Fruit fly (Drosophila melanogaster) whole organism, prepupa: ENCODE results near the gene CG32437.

Experiments used
- Blimp-1 ChIP-seq: fragments of 200-800 bp; sonication (Bioruptor generic); optimal IDR thresholded peaks from 3 replicates; lab custom pipeline; 2017; ENCODE audit warnings: missing biosample characterization, missing genetic modification characterization, mild to moderate bottlenecking, moderate library complexity, missing genetic modification reagents
- CG10631 ChIP-seq: fragments of 200-800 bp; sonication (Bioruptor generic); optimal IDR thresholded peaks from 2 replicates; lab custom pipeline; 2016; ENCODE audit warnings: missing biosample characterization, missing genetic modification characterization
- CG10669 ChIP-seq: fragments of 200-800 bp; sonication (Bioruptor generic); optimal IDR thresholded peaks from 3 replicates; lab custom pipeline; 2018; ENCODE audit warnings: missing biosample characterization, mild to moderate bottlenecking, missing genetic modification characterization, moderate library complexity
- CG11294 ChIP-seq: fragments of 200-800 bp; sonication (Bioruptor generic); IDR thresholded peaks from 2 replicates; pipeline ENCODE4 v1.3.6; 2022; ENCODE audit warnings: missing biosample characterization, missing genetic modification characterization
- CG11762 ChIP-seq: fragments of 200-800 bp; sonication (Bioruptor generic); optimal IDR thresholded peaks from 3 replicates; lab custom pipeline; 2016; ENCODE audit warnings: missing biosample characterization, missing genetic modification characterization; ENCODE audit not compliant: insufficient read depth
- CG11902 ChIP-seq: fragments of 200-800 bp; sonication (Bioruptor generic); optimal IDR thresholded peaks from 3 replicates; lab custom pipeline; 2016; ENCODE audit warnings: missing biosample characterization, missing genetic modification characterization
- CG15336 ChIP-seq: fragments of 200-800 bp; sonication (Bioruptor generic); IDR thresholded peaks from 2 replicates; pipeline ENCODE4 v1.3.6; 2022; ENCODE audit warnings: missing biosample characterization, missing genetic modification characterization
- CG1621 ChIP-seq: fragments of 200-800 bp; sonication (Bioruptor generic); optimal IDR thresholded peaks from 3 replicates; lab custom pipeline; 2018; ENCODE audit warnings: missing biosample characterization, mild to moderate bottlenecking, missing genetic modification characterization
- CG16779 ChIP-seq: fragments of 200-800 bp; sonication (Bioruptor generic); optimal IDR thresholded peaks from 3 replicates; lab custom pipeline; 2017; ENCODE audit warnings: missing biosample characterization, mild to moderate bottlenecking, missing genetic modification characterization
- CG32006 ChIP-seq: fragments of 200-800 bp; sonication (Bioruptor generic); optimal IDR thresholded peaks from 3 replicates; lab custom pipeline; 2017; ENCODE audit warnings: missing biosample characterization, mild to moderate bottlenecking, missing genetic modification characterization
- CG34406 ChIP-seq: fragments of 200-800 bp; sonication (Bioruptor generic); optimal IDR thresholded peaks from 3 replicates; lab custom pipeline; 2016; ENCODE audit warnings: missing biosample characterization, missing genetic modification characterization
- CG3919 ChIP-seq: fragments of 200-800 bp; sonication (Bioruptor generic); optimal IDR thresholded peaks from 3 replicates; lab custom pipeline; 2016; ENCODE audit warnings: missing biosample characterization, missing genetic modification characterization
- CG4318 ChIP-seq: fragments of 200-800 bp; sonication (Bioruptor generic); optimal IDR thresholded peaks from 3 replicates; lab custom pipeline; 2017; ENCODE audit warnings: missing biosample characterization, mild to moderate bottlenecking, missing genetic modification characterization
- CG6163 ChIP-seq: fragments of 200-800 bp; sonication (Bioruptor generic); IDR thresholded peaks from 3 replicates; pipeline ENCODE4 v1.3.6; 2022; ENCODE audit warnings: missing biosample characterization, missing genetic modification characterization
- CG6276 ChIP-seq: fragments of 200-800 bp; sonication (Bioruptor generic); optimal IDR thresholded peaks from 2 replicates; lab custom pipeline; 2017; ENCODE audit warnings: missing biosample characterization, mild to moderate bottlenecking, missing genetic modification characterization
- CG6792 ChIP-seq: fragments of 200-800 bp; sonication (Bioruptor generic); optimal IDR thresholded peaks from 3 replicates; lab custom pipeline; 2016; ENCODE audit warnings: missing biosample characterization, missing genetic modification characterization
- CG6808 ChIP-seq: fragments of 200-800 bp; sonication (Bioruptor generic); optimal IDR thresholded peaks from 3 replicates; lab custom pipeline; 2017; ENCODE audit warnings: missing biosample characterization, missing genetic modification characterization, mild to moderate bottlenecking, moderate library complexity, missing genetic modification reagents
- CG6854 ChIP-seq: fragments of 200-800 bp; sonication (Bioruptor generic); optimal IDR thresholded peaks from 2 replicates; lab custom pipeline; 2017; ENCODE audit warnings: missing biosample characterization, mild to moderate bottlenecking, missing genetic modification characterization
- CG7368 ChIP-seq: fragments of 200-800 bp; sonication (Bioruptor generic); optimal IDR thresholded peaks from 3 replicates; lab custom pipeline; 2016; ENCODE audit warnings: missing biosample characterization, missing genetic modification characterization
- CG8119 ChIP-seq: fragments of 200-800 bp; sonication (Bioruptor generic); IDR thresholded peaks from 3 replicates; pipeline ENCODE4 v1.3.6; 2022; ENCODE audit warnings: missing biosample characterization, missing genetic modification characterization
- CG8319 ChIP-seq: fragments of 200-800 bp; sonication (Bioruptor generic); optimal IDR thresholded peaks from 3 replicates; lab custom pipeline; 2016; ENCODE audit warnings: missing biosample characterization, missing genetic modification characterization
- CG8632 ChIP-seq: fragments of 200-800 bp; sonication (Bioruptor generic); optimal IDR thresholded peaks from 3 replicates; lab custom pipeline; 2016; ENCODE audit warnings: missing biosample characterization, missing genetic modification characterization
- CG9139 ChIP-seq: fragments of 200-800 bp; sonication (Bioruptor generic); optimal IDR thresholded peaks from 3 replicates; lab custom pipeline; 2017; ENCODE audit warnings: missing biosample characterization, mild to moderate bottlenecking, missing genetic modification characterization
- Eip75B ChIP-seq: fragments of 200-800 bp; sonication (Bioruptor generic); optimal IDR thresholded peaks from 3 replicates; lab custom pipeline; 2016; ENCODE audit warnings: missing biosample characterization, missing genetic modification characterization
- Eip78C ChIP-seq: fragments of 200-800 bp; sonication (Bioruptor generic); peaks from one replicate; lab custom pipeline; 2016; ENCODE audit warnings: missing biosample characterization, missing genetic modification characterization
- Eip93F ChIP-seq: fragments of 200-800 bp; sonication (Bioruptor generic); optimal IDR thresholded peaks from 2 replicates; lab custom pipeline; 2016; ENCODE audit warnings: missing biosample characterization, mild to moderate bottlenecking, missing genetic modification characterization
- Ets21C ChIP-seq: fragments of 200-800 bp; sonication (Bioruptor generic); optimal IDR thresholded peaks from 3 replicates; lab custom pipeline; 2016; ENCODE audit warnings: missing biosample characterization, missing genetic modification characterization
- Ets96B ChIP-seq: fragments of 200-800 bp; optimal IDR thresholded peaks from 2 replicates; lab custom pipeline; 2019; ENCODE audit warnings: missing biosample characterization, mild to moderate bottlenecking, missing genetic modification characterization, moderate library complexity
- Gug ChIP-seq: fragments of 200-800 bp; sonication (Bioruptor generic); IDR thresholded peaks from 2 replicates; pipeline ENCODE4 v1.3.6; 2022; ENCODE audit warnings: missing biosample characterization, missing genetic modification characterization
- Hr38 ChIP-seq: sonication (Bioruptor generic); optimal IDR thresholded peaks from 2 replicates; lab custom pipeline; 2016; ENCODE audit warnings: missing biosample characterization, missing genetic modification characterization
- Hr39 ChIP-seq: fragments of 200-800 bp; sonication (Bioruptor generic); optimal IDR thresholded peaks from 2 replicates; lab custom pipeline; 2016; ENCODE audit warnings: missing biosample characterization, missing genetic modification characterization
- Lpt ChIP-seq: fragments of 200-800 bp; sonication (Bioruptor generic); optimal IDR thresholded peaks from 3 replicates; lab custom pipeline; 2016; ENCODE audit warnings: missing biosample characterization, missing genetic modification characterization
- Met ChIP-seq: fragments of 200-800 bp; sonication (Bioruptor generic); optimal IDR thresholded peaks from 3 replicates; lab custom pipeline; 2016; ENCODE audit warnings: missing biosample characterization, missing genetic modification characterization
- OdsH ChIP-seq: fragments of 200-800 bp; sonication (Bioruptor generic); optimal IDR thresholded peaks from 3 replicates; lab custom pipeline; 2016; ENCODE audit warnings: missing biosample characterization, missing genetic modification characterization
- Sox102F ChIP-seq: fragments of 200-800 bp; sonication (Bioruptor generic); optimal IDR thresholded peaks from 2 replicates; lab custom pipeline; 2016; ENCODE audit warnings: missing biosample characterization, mild to moderate bottlenecking, missing genetic modification characterization
- achi ChIP-seq: fragments of 200-800 bp; sonication (Bioruptor generic); optimal IDR thresholded peaks from 3 replicates; lab custom pipeline; 2016; ENCODE audit warnings: missing biosample characterization, missing genetic modification characterization
- acj6 ChIP-seq: fragments of 200-800 bp; sonication (Bioruptor generic); optimal IDR thresholded peaks from 3 replicates; lab custom pipeline; 2016; ENCODE audit warnings: missing biosample characterization, missing genetic modification characterization
- cyc ChIP-seq: fragments of 200-800 bp; sonication (Bioruptor generic); optimal IDR thresholded peaks from 3 replicates; lab custom pipeline; 2016; ENCODE audit warnings: missing biosample characterization, missing genetic modification characterization
- dsx ChIP-seq: fragments of 200-800 bp; optimal IDR thresholded peaks from 3 replicates; lab custom pipeline; 2019; ENCODE audit warnings: missing biosample characterization, mild to moderate bottlenecking, missing genetic modification characterization, moderate library complexity; ENCODE audit not compliant: poor library complexity, severe bottlenecking
- eg ChIP-seq: fragments of 200-800 bp; sonication (Bioruptor generic); IDR thresholded peaks from 3 replicates; pipeline ENCODE4 v1.3.6; 2022; ENCODE audit warnings: missing biosample characterization, missing genetic modification characterization
- fd59A ChIP-seq: fragments of 200-800 bp; sonication (Bioruptor generic); optimal IDR thresholded peaks from 2 replicates; lab custom pipeline; 2017; ENCODE audit warnings: missing biosample characterization, mild to moderate bottlenecking, missing genetic modification characterization, missing genetic modification reagents
- fd85E ChIP-seq: fragments of 200-800 bp; sonication (Bioruptor generic); optimal IDR thresholded peaks from 3 replicates; lab custom pipeline; 2016; ENCODE audit warnings: missing biosample characterization, missing genetic modification characterization
- fkh ChIP-seq: fragments of 200-800 bp; sonication (Bioruptor generic); optimal IDR thresholded peaks from 3 replicates; lab custom pipeline; 2017; ENCODE audit warnings: missing biosample characterization, mild to moderate bottlenecking, missing genetic modification characterization, moderate library complexity
- lz ChIP-seq: fragments of 200-800 bp; sonication (Bioruptor generic); optimal IDR thresholded peaks from 3 replicates; lab custom pipeline; 2016; ENCODE audit warnings: missing biosample characterization, missing genetic modification characterization
- net ChIP-seq: fragments of 200-800 bp; sonication (Bioruptor generic); optimal IDR thresholded peaks from 3 replicates; lab custom pipeline; 2016; ENCODE audit warnings: missing biosample characterization, missing genetic modification characterization
- pdm3 ChIP-seq: fragments of 200-800 bp; sonication (Bioruptor generic); optimal IDR thresholded peaks from 3 replicates; lab custom pipeline; 2016; ENCODE audit warnings: missing biosample characterization, missing genetic modification characterization
- salr ChIP-seq, 2 experiments: fragments of 200-800 bp; sonication (Bioruptor generic); optimal IDR thresholded peaks; 3 replicates each; lab custom pipeline; 2016 to 2018; ENCODE audit warnings: missing biosample characterization in 2 of 2, missing genetic modification characterization in 2 of 2, mild to moderate bottlenecking in 1 of 2
- spab ChIP-seq: fragments of 200-800 bp; sonication (Bioruptor generic); optimal IDR thresholded peaks from 2 replicates; lab custom pipeline; 2017; ENCODE audit warnings: missing biosample characterization, mild to moderate bottlenecking, missing genetic modification characterization, missing genetic modification reagents
- ss ChIP-seq, 2 experiments: fragments of 200-800 bp; sonication (Bioruptor generic); optimal IDR thresholded peaks; 2 replicates in 1 of 2; 3 replicates in 1 of 2; lab custom pipeline; 2017 to 2018; ENCODE audit warnings: mild to moderate bottlenecking in 2 of 2, missing biosample characterization in 2 of 2, missing genetic modification characterization in 2 of 2, moderate library complexity in 1 of 2
- svp ChIP-seq: fragments of 200-800 bp; sonication (Bioruptor generic); peaks from one replicate; lab custom pipeline; 2016; ENCODE audit warnings: missing biosample characterization, missing genetic modification characterization
- topi ChIP-seq: fragments of 200-800 bp; sonication (Bioruptor generic); optimal IDR thresholded peaks from 3 replicates; lab custom pipeline; 2016; ENCODE audit warnings: missing biosample characterization, missing genetic modification characterization

The CG32437 gene

dm6 chr3L:21321807-21322503, 35.5 kb upstream of the CG32437 start:
- TF ChIP-seq fkh (no peak), Met (GFP tag; lab: Kevin White, UChicago) (peak; percentile 54), Sox102F (GFP tag; lab: Kevin White, UChicago) (no peak), CG1621 (tag; lab: Kevin White, UChicago) (no peak), Hr38 (GFP tag; lab: Kevin White, UChicago) (no peak), CG9139 (no peak), topi (GFP tag; lab: Kevin White, UChicago) (peak; percentile 50), CG11762 (GFP tag; lab: Kevin White, UChicago) (no peak), pdm3 (GFP tag; lab: Kevin White, UChicago) (peak; percentile 40), CG32006 (GFP tag; lab: Kevin White, UChicago) (peak; percentile 66), salr (GFP tag; optimal IDR thresholded peaks at IDR 0.05; lab: Kevin White, UChicago) (no peak), Gug (no peak), CG8119 (GFP tag; lab: Robert Waterston, UW) (no peak; the same call in 2 of the 3 replicates), CG11294 (GFP tag; lab: Robert Waterston, UW) (no peak), ss (GFP tag; optimal IDR thresholded peaks at IDR 0.05; lab: Kevin White, UChicago) (no peak), CG8319 (no peak), OdsH (GFP tag; lab: Kevin White, UChicago) (peak; percentile 51), fd85E (GFP tag; lab: Kevin White, UChicago) (no peak), Hr39 (GFP tag; lab: Kevin White, UChicago) (peak; percentile 4), acj6 (GFP tag; lab: Kevin White, UChicago) (peak; percentile 35), CG34406 (GFP tag; lab: Kevin White, UChicago) (peak; percentile 22), lz (GFP tag; lab: Kevin White, UChicago) (peak; percentile 19), dsx (GFP tag; lab: Kevin White, UChicago) (no peak), CG7368 (no peak), CG11902 (no peak), cyc (peak; percentile 11), CG8632 (GFP tag; lab: Kevin White, UChicago) (peak; percentile 19), CG4318 (peak; percentile 37), Lpt (GFP tag; lab: Kevin White, UChicago) (no peak), CG6276 (GFP tag; lab: Kevin White, UChicago) (peak; percentile 52), net (GFP tag; lab: Kevin White, UChicago) (peak; percentile 4), Eip75B (GFP tag; lab: Kevin White, UChicago) (peak; percentile 3), Blimp-1 (no peak), Ets21C (GFP tag; lab: Kevin White, UChicago) (no peak), CG3919 (GFP tag; lab: Kevin White, UChicago) (peak; percentile 39), CG15336 (no peak), CG6808 (GFP tag; lab: Kevin White, UChicago) (no peak), achi (GFP tag; lab: Kevin White, UChicago) (peak; percentile 45), CG6792 (GFP tag; lab: Kevin White, UChicago) (no peak), CG6163 (no peak), CG10669 (GFP tag; lab: Kevin White, UChicago) (peak; percentile 59), svp (GFP tag; lab: Kevin White, UChicago) (no peak), CG16779 (tag; lab: Kevin White, UChicago) (peak; percentile 10), spab (no peak), eg (GFP tag; lab: Robert Waterston, UW) (no peak), fd59A (GFP tag; lab: Kevin White, UChicago) (peak; percentile 17), Eip78C (GFP tag; lab: Kevin White, UChicago) (no peak), CG6854 (GFP tag; lab: Kevin White, UChicago) (no peak), Eip93F (GFP tag; lab: Kevin White, UChicago) (no peak), Ets96B (tag; lab: Kevin White, UChicago) (no peak), CG10631 (GFP tag; lab: Kevin White, UChicago) (peak; percentile 17)
